Worm (Caenorhabditis elegans): ENCODE results near the gene ugt-61.

Gene ugt-61

DNA sequence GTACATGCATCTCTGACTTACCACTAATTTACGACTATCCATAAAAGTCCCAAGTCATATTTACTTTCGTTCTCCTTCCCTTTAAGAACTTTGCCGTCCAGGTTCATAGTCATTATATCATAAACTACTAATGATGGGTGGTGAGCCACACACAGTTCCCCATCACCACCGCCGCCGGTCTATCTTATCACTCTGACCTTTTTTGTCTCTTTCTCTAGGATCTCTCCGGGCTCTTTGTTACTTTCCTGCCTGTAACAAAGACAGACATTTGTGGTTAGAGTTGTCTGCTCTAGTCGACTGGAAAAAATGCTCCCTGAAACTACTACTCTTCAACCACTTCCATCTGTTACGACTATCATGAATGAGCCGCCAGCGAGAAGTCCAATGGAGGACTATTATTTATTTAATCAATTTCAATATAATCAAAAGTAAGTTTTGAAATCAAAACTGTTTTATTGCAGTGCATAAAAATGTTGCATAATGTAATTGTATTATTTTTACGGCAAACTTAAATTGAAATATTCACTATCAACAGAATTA lies 28.3 kb downstream of the ugt-61 start, which contains the start of gene elt-7 (continued):
- 0 out of 2 replicates have a peak, but pooled peaks have one; percentile 11 for TF ChIP-seq php-3 (GFP tag; IDR thresholded peaks at IDR 0.05)
- TF ChIP-seq nhr-25 (tag; optimal IDR thresholded peaks at IDR 0.05; ENCODE audit: borderline replicate concordance, insufficient read depth) = no peak
- no peak for TF ChIP-seq lin-39 (tag; optimal IDR thresholded peaks at IDR 0.05)

DNA sequence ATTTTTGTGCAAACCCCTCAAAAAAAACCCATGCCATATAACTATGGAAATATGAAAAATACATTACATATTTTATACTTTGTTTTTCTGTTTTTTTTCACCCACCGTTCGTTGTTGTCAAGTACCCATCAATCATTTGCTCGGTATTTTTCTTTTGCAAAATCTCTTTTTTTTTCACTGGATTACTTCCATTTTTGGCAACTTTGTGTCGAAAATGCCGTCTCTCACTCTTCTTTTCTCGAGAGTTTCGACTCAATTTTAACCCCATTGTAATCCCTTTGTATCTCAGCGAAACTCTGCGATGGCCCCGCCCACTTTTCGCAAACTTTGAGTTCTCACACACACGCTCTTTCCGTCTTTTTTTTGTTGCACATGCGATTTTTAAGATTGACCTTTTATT lies 32.9 kb downstream of the ugt-61 start:
- 0 out of 2 replicates have a peak, but pooled peaks have one; percentile 32 for TF ChIP-seq ceh-20 (GFP tag; IDR thresholded peaks at IDR 0.05)
- TF ChIP-seq Y48G9A.11 (GFP tag; IDR thresholded peaks at IDR 0.05) = no peak
- TF ChIP-seq unc-62 (GFP tag; optimal IDR thresholded peaks at IDR 0.05 in 1 of 2) = peak in 1 of 2 experiments; percentile 68
- no peak for TF ChIP-seq unc-62 (tag; optimal IDR thresholded peaks at IDR 0.05)

DNA sequence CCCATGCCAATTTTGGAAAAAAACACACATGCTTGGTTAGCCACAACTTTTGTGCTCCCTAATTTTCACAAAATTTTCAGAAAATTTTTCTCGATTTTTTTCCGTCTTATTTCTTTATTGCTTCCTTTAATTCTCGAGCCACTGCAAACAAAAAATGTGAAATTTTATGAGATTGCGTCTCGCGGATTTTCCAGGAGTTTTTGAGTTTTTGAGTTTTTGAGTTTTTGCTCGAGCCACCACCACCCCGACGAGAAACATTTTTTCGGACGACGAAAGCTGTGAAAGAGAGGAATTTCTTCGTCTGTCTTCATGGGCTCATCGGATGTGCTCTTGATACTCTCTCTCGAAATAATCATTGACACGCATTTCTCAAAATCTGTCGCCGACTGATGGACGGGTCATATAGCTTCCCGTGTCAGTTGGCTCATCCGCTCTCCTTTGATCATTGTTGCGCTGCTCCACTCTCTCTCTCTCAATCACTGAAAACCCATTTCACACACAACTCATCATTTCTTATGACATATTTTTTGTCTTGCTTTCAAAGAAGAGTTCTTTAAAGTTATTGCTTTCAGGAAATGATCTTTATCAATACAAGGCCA lies 35.3 kb downstream of the ugt-61 start, which contains the start of gene C18G1.1:
C18G1.1 (plus strand) TSS at position 573 of the 599 bp plus-strand sequence.
- TF ChIP-seq mdl-1 (tag; optimal IDR thresholded peaks at IDR 0.05) = no peak
- peak in 1 of 2 experiments; percentile 94 for TF ChIP-seq unc-62 (GFP tag; optimal IDR thresholded peaks at IDR 0.05 in 1 of 2)
- TF ChIP-seq unc-62 (tag; optimal IDR thresholded peaks at IDR 0.05) = no peak
- TF ChIP-seq unc-39 (tag; optimal IDR thresholded peaks at IDR 0.05) = no peak
- no peak for TF ChIP-seq zip-11 (GFP tag; IDR thresholded peaks at IDR 0.05)
- no peak for TF ChIP-seq nhr-48 (tag; optimal IDR thresholded peaks at IDR 0.05)

DNA sequence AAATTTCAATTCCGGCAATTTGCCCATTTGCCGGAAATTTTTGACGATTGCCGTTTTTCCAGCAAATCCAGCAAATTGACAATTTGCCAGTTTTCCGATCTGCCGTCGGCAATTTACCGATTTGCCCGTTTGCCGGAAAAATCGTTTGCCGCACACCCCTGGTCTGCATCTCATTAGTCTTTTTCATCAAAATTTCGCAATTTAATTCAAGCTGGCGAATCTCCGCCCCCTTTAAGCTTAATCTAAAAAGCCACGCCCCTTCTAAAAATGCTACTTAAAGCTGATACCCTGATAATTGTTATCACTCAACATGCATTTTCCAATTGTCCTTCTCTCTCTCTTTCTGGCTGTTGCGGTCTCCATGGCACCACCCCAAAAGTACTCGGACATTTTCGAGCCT lies 41.1 kb downstream of the ugt-61 start, which contains the start of gene Y60C6A.1:
Y60C6A.1 (plus strand) TSS at position 301 of the 400 bp plus-strand sequence.
- TF ChIP-seq nhr-76 (tag; optimal IDR thresholded peaks at IDR 0.05) (no peak), daf-8 (GFP tag; IDR thresholded peaks at IDR 0.05) (no peak), nhr-111 (GFP tag; optimal IDR thresholded peaks at IDR 0.05) (no peak), duxl-1 (tag; optimal IDR thresholded peaks at IDR 0.05; ENCODE audit: poor library complexity) (no peak), madf-5 (GFP tag; IDR thresholded peaks at IDR 0.05) (no peak), lin-29 (GFP tag; IDR thresholded peaks at IDR 0.05) (no peak), aha-1 (tag) (peak; percentile 59), aly-2 (tag; optimal IDR thresholded peaks at IDR 0.05) (no peak), F49E8.2 (tag; optimal IDR thresholded peaks at IDR 0.05; ENCODE audit: borderline replicate concordance) (no peak)

DNA sequence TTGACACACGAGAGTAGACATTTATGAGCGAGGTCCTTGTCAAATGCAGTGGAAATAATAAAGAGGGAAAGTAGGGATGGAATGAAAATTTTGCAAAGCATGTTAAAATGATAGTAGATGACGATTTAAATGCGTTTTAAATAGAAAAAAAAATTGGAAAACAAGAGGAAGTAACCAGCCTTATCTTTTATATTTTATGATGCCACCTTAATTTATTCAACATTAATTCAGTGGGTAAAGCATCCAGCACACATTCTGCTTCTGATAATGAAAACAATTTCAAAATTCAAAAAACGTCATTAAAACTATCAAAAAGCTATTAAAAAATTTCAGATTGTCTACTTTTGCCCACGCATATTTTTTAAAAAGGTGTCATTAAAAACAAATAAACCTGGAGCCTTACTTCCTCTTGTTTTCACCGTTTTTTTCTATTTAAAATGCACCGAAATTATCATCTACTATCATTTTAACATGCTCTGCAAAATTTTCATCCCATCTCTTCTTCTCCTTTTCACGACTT lies 43.2 kb downstream of the ugt-61 start, which contains the start of the genes Y60C6A.2 and Y60C6A.3:
Y60C6A.2 (minus strand) TSS at position 101 of the 520 bp plus-strand sequence.
Y60C6A.3 (plus strand) TSS at position 470 of the 520 bp plus-strand sequence.
- no peak for TF ChIP-seq egl-27 (tag; optimal IDR thresholded peaks at IDR 0.05)
- TF ChIP-seq aha-1 (tag) = peak; percentile 44

DNA sequence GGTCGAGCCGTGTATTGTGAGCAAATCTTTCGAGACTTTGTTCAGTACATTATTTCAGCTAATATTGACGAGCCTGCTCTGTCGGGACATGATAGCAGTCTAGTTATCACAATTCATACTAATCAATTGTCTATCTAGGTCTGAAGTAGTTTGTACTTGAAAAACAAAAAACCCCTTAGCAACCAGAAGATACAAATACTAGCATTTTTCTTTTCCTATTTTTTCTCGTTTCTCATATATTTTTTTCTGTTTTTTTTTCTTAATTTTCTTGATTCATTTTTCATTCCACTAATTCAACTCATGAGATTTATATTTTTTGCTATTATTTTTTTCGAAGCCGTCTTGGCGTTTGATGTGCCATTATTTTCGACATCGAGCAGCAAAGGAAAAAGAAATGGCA lies 44.9 kb downstream of the ugt-61 start, which contains the start of gene R02F11.9:
R02F11.9 (plus strand) TSS at position 301 of the 400 bp plus-strand sequence.
- no peak for TF ChIP-seq hlh-30 (tag; optimal IDR thresholded peaks at IDR 0.05; ENCODE audit: insufficient read depth)
- no peak for TF ChIP-seq F10B5.3 (tag; optimal IDR thresholded peaks at IDR 0.05)
- TF ChIP-seq ama-1 (optimal IDR thresholded peaks at IDR 0.05) = no peak
- TF ChIP-seq fkh-10 (GFP tag; optimal IDR thresholded peaks at IDR 0.05) = no peak
- no peak for TF ChIP-seq mdl-1 (tag; optimal IDR thresholded peaks at IDR 0.05)
- TF ChIP-seq nhr-102 (tag; optimal IDR thresholded peaks at IDR 0.05) = no peak
- no peak for TF ChIP-seq lsy-2 (tag; optimal IDR thresholded peaks at IDR 0.05)
- TF ChIP-seq ces-1 (GFP tag; optimal IDR thresholded peaks at IDR 0.05) = no peak
- TF ChIP-seq lir-3 (tag; optimal IDR thresholded peaks at IDR 0.05) = no peak
- TF ChIP-seq nhr-41 (GFP tag; IDR thresholded peaks at IDR 0.05) = no peak
- TF ChIP-seq tra-1 (GFP tag; IDR thresholded peaks at IDR 0.05) = no peak

All from whole organism, L4 larva.